Worm (Caenorhabditis elegans) whole organism, L1 larva: ENCODE data around the gene col-72.

Experiments
- aly-2 ChIP-seq: fragments of 150-350 bp; optimal IDR thresholded peaks from 2 replicates; lab custom pipeline; 2014; ENCODE audit warnings: missing biosample characterization, missing genetic modification characterization
- elt-3 ChIP-seq, 6 experiments: fragments of 150-350 bp in 1 of 6; sonication (generic microtip); optimal IDR thresholded peaks; 2 replicates each; lab custom pipeline; 2017 to 2018; ENCODE audit warnings: missing biosample characterization in 6 of 6, missing genetic modification characterization in 6 of 6, inconsistent platforms in 1 of 6
- isw-1 ChIP-seq: fragments of 200-800 bp; sonication (Bioruptor generic); IDR thresholded peaks from 2 replicates; pipeline ENCODE4 v1.3.6; 2022; ENCODE audit warnings: missing genetic modification characterization, missing compliant biosample characterization
- mdl-1 ChIP-seq, 2 experiments: fragments of 150-350 bp; optimal IDR thresholded peaks; 2 replicates each; lab custom pipeline; 2014 to 2017; ENCODE audit warnings: missing biosample characterization in 2 of 2, missing genetic modification characterization in 2 of 2, inconsistent platforms in 1 of 2
- nhr-12 ChIP-seq: sonication (generic microtip); optimal IDR thresholded peaks from 2 replicates; lab custom pipeline; 2017; ENCODE audit warnings: missing biosample characterization, missing genetic modification characterization
- nhr-28 ChIP-seq: fragments of 150-350 bp; optimal IDR thresholded peaks from 2 replicates; lab custom pipeline; 2014; ENCODE audit warnings: missing biosample characterization, missing genetic modification characterization
- unc-62 ChIP-seq: fragments of 150-350 bp; optimal IDR thresholded peaks from 2 replicates; lab custom pipeline; 2014; ENCODE audit warnings: missing biosample characterization, missing genetic modification reagents, missing genetic modification characterization
- unc-86 ChIP-seq: sonication (generic microtip); optimal IDR thresholded peaks from 2 replicates; lab custom pipeline; 2016; ENCODE audit warnings: missing genetic modification characterization, missing compliant biosample characterization
- zag-1 ChIP-seq: fragments of 150-350 bp; optimal IDR thresholded peaks from 2 replicates; lab custom pipeline; 2014; ENCODE audit warnings: missing biosample characterization, missing genetic modification characterization

- TF ChIP-seq nhr-28 (tag; lab: Kevin White, UChicago) (no peak), zag-1 (tag; lab: Kevin White, UChicago) (no peak), unc-62 (GFP tag; lab: Kevin White, UChicago) (no peak), nhr-12 (no peak), mdl-1 (tag; optimal IDR thresholded peaks at IDR 0.05; lab: Kevin White, UChicago) (no peak), unc-86 (tag; lab: Kevin White, UChicago) (no peak), elt-3 (tag; optimal IDR thresholded peaks at IDR 0.05; lab: Kevin White, UChicago) (no peak), aly-2 (no peak), isw-1 (no peak)
These were observed 30.7 kb upstream of the col-72 start for ce11 chrII:3554673-3555072.
